Fruit fly (Drosophila melanogaster) whole organism, embryonic: Measurements from ENCODE around the gene CG10863.
A peak's percentile ranks its signal among the peaks of the same experiment; 100 is the strongest.

ENCODE experiments used
- Antp ChIP-seq: fragments of 200-800 bp; sonication (Bioruptor generic); optimal IDR thresholded peaks from 3 replicates; lab custom pipeline; 2016; ENCODE audit warnings: missing biosample characterization, missing genetic modification characterization
- Atf3 ChIP-seq: fragments of 200-800 bp; sonication (Bioruptor generic); optimal IDR thresholded peaks from 3 replicates; lab custom pipeline; 2016; ENCODE audit warnings: missing biosample characterization, missing genetic modification characterization
- Bgb ChIP-seq: fragments of 200-800 bp; sonication (Bioruptor generic); IDR thresholded peaks from 2 replicates; pipeline ENCODE4 v1.3.6; 2022; ENCODE audit warnings: missing biosample characterization, missing genetic modification characterization; ENCODE audit not compliant: partially characterized antibody
- CG10462 ChIP-seq: fragments of 200-800 bp; sonication (Bioruptor generic); optimal IDR thresholded peaks from 2 replicates; lab custom pipeline; 2016; ENCODE audit warnings: missing biosample characterization, missing genetic modification characterization
- CG10979 ChIP-seq: fragments of 200-800 bp; sonication (Bioruptor generic); optimal IDR thresholded peaks from 2 replicates; lab custom pipeline; 2018; ENCODE audit warnings: missing biosample characterization, mild to moderate bottlenecking, missing genetic modification characterization, moderate library complexity
- CG11247 ChIP-seq: fragments of 200-800 bp; sonication (Bioruptor generic); IDR thresholded peaks from 2 replicates; pipeline ENCODE4 v1.3.6; 2022; ENCODE audit warnings: missing biosample characterization, missing genetic modification characterization
- CG12155 ChIP-seq: fragments of 200-800 bp; sonication (Bioruptor generic); optimal IDR thresholded peaks from 3 replicates; lab custom pipeline; 2016; ENCODE audit warnings: missing biosample characterization, missing genetic modification characterization
- CG12391 ChIP-seq: fragments of 200-800 bp; sonication (Bioruptor generic); optimal IDR thresholded peaks from 3 replicates; lab custom pipeline; 2018; ENCODE audit warnings: missing biosample characterization, mild to moderate bottlenecking, missing genetic modification characterization, moderate library complexity
- CG12942 ChIP-seq: fragments of 200-800 bp; sonication (Bioruptor generic); optimal IDR thresholded peaks from 3 replicates; lab custom pipeline; 2016; ENCODE audit warnings: missing biosample characterization, missing genetic modification characterization
- CG13424 ChIP-seq: fragments of 200-800 bp; sonication (Bioruptor generic); optimal IDR thresholded peaks from 2 replicates; lab custom pipeline; 2019; ENCODE audit warnings: missing biosample characterization, mild to moderate bottlenecking, missing genetic modification characterization, moderate library complexity
- CG13624 ChIP-seq: fragments of 200-800 bp; sonication (Bioruptor generic); optimal IDR thresholded peaks from 2 replicates; lab custom pipeline; 2016; ENCODE audit warnings: missing biosample characterization, missing genetic modification characterization
- CG15073 ChIP-seq: fragments of 200-800 bp; sonication (Bioruptor generic); optimal IDR thresholded peaks from 2 replicates; lab custom pipeline; 2016; ENCODE audit warnings: missing biosample characterization, missing genetic modification characterization
- CG17612 ChIP-seq: fragments of 200-800 bp; sonication (Bioruptor generic); IDR thresholded peaks from 2 replicates; pipeline ENCODE4 v1.3.6; 2022; ENCODE audit warnings: missing biosample characterization, missing genetic modification characterization
- CG18011 ChIP-seq: fragments of 200-800 bp; sonication (Bioruptor generic); optimal IDR thresholded peaks from 2 replicates; lab custom pipeline; 2017; ENCODE audit warnings: missing biosample characterization, missing genetic modification characterization, mild to moderate bottlenecking, moderate library complexity, missing genotype
- CG18262 ChIP-seq: fragments of 200-800 bp; optimal IDR thresholded peaks from 3 replicates; lab custom pipeline; 2019; ENCODE audit warnings: missing biosample characterization, mild to moderate bottlenecking, missing genetic modification characterization, moderate library complexity
- CG31388 ChIP-seq: fragments of 200-800 bp; sonication (Bioruptor generic); optimal IDR thresholded peaks from 2 replicates; lab custom pipeline; 2016; ENCODE audit warnings: missing biosample characterization, missing genetic modification characterization
- CG4360 ChIP-seq: fragments of 200-800 bp; sonication (Bioruptor generic); IDR thresholded peaks from 2 replicates; pipeline ENCODE4 v1.3.6; 2022; ENCODE audit warnings: missing biosample characterization, missing genetic modification characterization
- CG43689 ChIP-seq: fragments of 200-800 bp; sonication (Bioruptor generic); IDR thresholded peaks from 2 replicates; pipeline ENCODE4 v1.3.6; 2022; ENCODE audit warnings: missing biosample characterization, missing genetic modification characterization
- CG6175 ChIP-seq: fragments of 200-800 bp; sonication (Bioruptor generic); IDR thresholded peaks from 3 replicates; pipeline ENCODE4 v1.3.6; 2022; ENCODE audit warnings: missing biosample characterization, missing genetic modification characterization
- CG8765 ChIP-seq: fragments of 200-800 bp; sonication (Bioruptor generic); IDR thresholded peaks from 2 replicates; pipeline ENCODE4 v1.3.6; 2022; ENCODE audit warnings: missing biosample characterization, missing genetic modification characterization
- CG9609 ChIP-seq: fragments of 200-800 bp; sonication (Bioruptor generic); optimal IDR thresholded peaks from 3 replicates; lab custom pipeline; 2016; ENCODE audit warnings: missing biosample characterization, missing genetic modification characterization
- CG9727 ChIP-seq: fragments of 200-800 bp; sonication (Bioruptor generic); optimal IDR thresholded peaks from 3 replicates; lab custom pipeline; 2017; ENCODE audit warnings: missing biosample characterization, mild to moderate bottlenecking, missing genetic modification characterization
- CTCF ChIP-seq: fragments of 200-800 bp; sonication (Bioruptor generic); optimal IDR thresholded peaks from 2 replicates; lab custom pipeline; 2017; ENCODE audit warnings: missing biosample characterization, mild to moderate bottlenecking, missing genetic modification characterization, moderate library complexity
- Elba2 ChIP-seq: fragments of 200-800 bp; sonication (Bioruptor generic); optimal IDR thresholded peaks from 3 replicates; lab custom pipeline; 2016; ENCODE audit warnings: missing biosample characterization, missing genetic modification characterization
- Hey ChIP-seq: fragments of 200-800 bp; sonication (Bioruptor generic); optimal IDR thresholded peaks from 3 replicates; lab custom pipeline; 2018; ENCODE audit warnings: missing biosample characterization, mild to moderate bottlenecking, missing genetic modification characterization
- Jarid2 ChIP-seq: fragments of 200-800 bp; sonication (Bioruptor generic); optimal IDR thresholded peaks from 3 replicates; lab custom pipeline; 2017; ENCODE audit warnings: mild to moderate bottlenecking, missing biosample characterization, missing genetic modification reagents, missing genetic modification characterization
- Med ChIP-seq: fragments of 200-800 bp; sonication (Bioruptor generic); peaks from one replicate; lab custom pipeline; 2016; ENCODE audit warnings: missing biosample characterization, missing genetic modification characterization, mild to moderate bottlenecking, inconsistent platforms, moderate library complexity
- Mes4 ChIP-seq: fragments of 200-800 bp; sonication (Bioruptor generic); optimal IDR thresholded peaks from 2 replicates; lab custom pipeline; 2016; ENCODE audit warnings: missing biosample characterization, missing genetic modification characterization
- PHDP ChIP-seq: fragments of 200-800 bp; sonication (Bioruptor generic); optimal IDR thresholded peaks from 3 replicates; lab custom pipeline; 2018; ENCODE audit warnings: missing biosample characterization, mild to moderate bottlenecking, missing genetic modification characterization, moderate library complexity
- Side ChIP-seq: fragments of 200-800 bp; sonication (Bioruptor generic); optimal IDR thresholded peaks from 2 replicates; lab custom pipeline; 2016; ENCODE audit warnings: missing biosample characterization, missing genetic modification characterization
- Usf ChIP-seq: fragments of 200-800 bp; sonication (Bioruptor generic); optimal IDR thresholded peaks from 2 replicates; lab custom pipeline; 2017; ENCODE audit warnings: missing genotype, missing biosample characterization, missing genetic modification characterization
- az2 ChIP-seq: fragments of 200-800 bp; sonication (Bioruptor generic); optimal IDR thresholded peaks from 3 replicates; lab custom pipeline; 2016; ENCODE audit warnings: missing biosample characterization, missing genetic modification characterization
- chinmo ChIP-seq: fragments of 200-800 bp; sonication (Bioruptor generic); IDR thresholded peaks from 4 replicates; pipeline ENCODE4 v1.3.6; 2022; ENCODE audit warnings: missing biosample characterization, missing genetic modification characterization; ENCODE audit not compliant: partially characterized antibody
- fd96Cb ChIP-seq: fragments of 200-800 bp; sonication (Bioruptor generic); optimal IDR thresholded peaks from 2 replicates; lab custom pipeline; 2018; ENCODE audit warnings: missing biosample characterization, mild to moderate bottlenecking, missing genetic modification characterization, moderate library complexity
- gcm2 ChIP-seq: fragments of 200-800 bp; sonication (Bioruptor generic); optimal IDR thresholded peaks from 2 replicates; lab custom pipeline; 2016; ENCODE audit warnings: missing biosample characterization, missing genetic modification characterization
- hbn ChIP-seq: fragments of 200-800 bp; sonication (Bioruptor generic); IDR thresholded peaks from 2 replicates; pipeline ENCODE4 v1.3.6; 2022; ENCODE audit warnings: missing biosample characterization, missing genetic modification characterization; ENCODE audit not compliant: partially characterized antibody
- hkb ChIP-seq, 2 experiments: fragments of 200-800 bp in 1 of 2; fragments of >200 bp in 1 of 2; sonication (Bioruptor generic) in 1 of 2; IDR thresholded peaks in 1 of 2; optimal IDR thresholded peaks in 1 of 2; 2 replicates each; pipeline versions ENCODE4 v1.3.6 to Lab custom; 2017 to 2022; ENCODE audit warnings: missing biosample characterization in 1 of 2, missing genetic modification characterization in 1 of 2
- jigr1 ChIP-seq: fragments of 200-800 bp; sonication (Bioruptor generic); IDR thresholded peaks from 3 replicates; pipeline ENCODE4 v1.3.6; 2022; ENCODE audit warnings: missing biosample characterization, missing genetic modification characterization
- peb ChIP-seq: fragments of 200-800 bp; sonication (Bioruptor generic); IDR thresholded peaks from 2 replicates; pipeline ENCODE4 v1.3.6; 2022; ENCODE audit warnings: missing biosample characterization, missing genetic modification characterization
- psq ChIP-seq: fragments of 200-800 bp; sonication (Bioruptor generic); optimal IDR thresholded peaks from 2 replicates; lab custom pipeline; 2017; ENCODE audit warnings: missing biosample characterization, missing genetic modification characterization
- sc ChIP-seq, 3 experiments: fragments of >200 bp in 2 of 3; fragments of 200-800 bp in 1 of 3; sonication (Bioruptor generic) in 1 of 3; optimal IDR thresholded peaks; 2 replicates in 2 of 3; 3 replicates in 1 of 3; lab custom pipeline; 2017; ENCODE audit warnings: mild to moderate bottlenecking in 1 of 3, missing biosample characterization in 1 of 3, missing genetic modification characterization in 1 of 3, missing genetic modification reagents in 1 of 3
- schlank ChIP-seq: fragments of 200-800 bp; sonication (Bioruptor generic); optimal IDR thresholded peaks from 2 replicates; lab custom pipeline; 2018; ENCODE audit warnings: missing biosample characterization, mild to moderate bottlenecking, missing genetic modification characterization
- sens-2 ChIP-seq: fragments of 200-800 bp; sonication (Bioruptor generic); IDR thresholded peaks from 2 replicates; pipeline ENCODE4 v1.3.6; 2022; ENCODE audit warnings: missing biosample characterization, missing genetic modification characterization
- ssp ChIP-seq: fragments of 200-800 bp; sonication (Bioruptor generic); IDR thresholded peaks from 2 replicates; pipeline ENCODE4 v1.3.6; 2022; ENCODE audit warnings: missing biosample characterization, missing genetic modification characterization
- stwl ChIP-seq: fragments of 200-800 bp; sonication (Bioruptor generic); optimal IDR thresholded peaks from 3 replicates; lab custom pipeline; 2018; ENCODE audit warnings: missing biosample characterization, mild to moderate bottlenecking, missing genetic modification characterization, moderate library complexity
- tin ChIP-seq: fragments of 200-800 bp; sonication (Bioruptor generic); optimal IDR thresholded peaks from 3 replicates; lab custom pipeline; 2016; ENCODE audit warnings: missing biosample characterization, missing genetic modification characterization
- trem ChIP-seq: fragments of 200-800 bp; optimal IDR thresholded peaks from 3 replicates; lab custom pipeline; 2019; ENCODE audit warnings: missing biosample characterization, mild to moderate bottlenecking, missing genetic modification characterization, moderate library complexity
- tup ChIP-seq: fragments of 200-800 bp; sonication (Bioruptor generic); optimal IDR thresholded peaks from 2 replicates; lab custom pipeline; 2016; ENCODE audit warnings: missing biosample characterization, mild to moderate bottlenecking, missing genetic modification characterization, moderate library complexity
- vvl ChIP-seq: fragments of 200-800 bp; sonication (Bioruptor generic); IDR thresholded peaks from 2 replicates; pipeline ENCODE4 v1.3.6; 2022; ENCODE audit warnings: missing biosample characterization, missing genetic modification characterization
- wdn ChIP-seq: fragments of 200-800 bp; sonication (Bioruptor generic); IDR thresholded peaks from 2 replicates; pipeline ENCODE4 v1.3.6; 2022; ENCODE audit warnings: missing biosample characterization, missing genetic modification characterization
- z ChIP-seq: fragments of 200-800 bp; sonication (Bioruptor generic); IDR thresholded peaks from 3 replicates; pipeline ENCODE4 v1.3.6; 2022; ENCODE audit warnings: missing biosample characterization, missing genetic modification characterization

CG10863 gene

dm6 chr3L:3983466-3983946 lies 41.2 kb upstream of the CG10863 start, which contains the start of gene scrt (continued):
- no peak for TF ChIP-seq az2
- TF ChIP-seq chinmo (GFP tag; lab: Robert Waterston, UW): no peak
- TF ChIP-seq Side (GFP tag; lab: Kevin White, UChicago): peak; percentile 21
- TF ChIP-seq CG4360: no peak
- TF ChIP-seq CG15073 (GFP tag; lab: Kevin White, UChicago): no peak
- peak; percentile 91 for TF ChIP-seq CG10979 (tag; lab: Kevin White, UChicago)
- peak; percentile 9 for TF ChIP-seq tin (GFP tag; lab: Kevin White, UChicago)
- no peak for TF ChIP-seq hkb (optimal IDR thresholded peaks at IDR 0.05; lab: Kevin White, UChicago)
- TF ChIP-seq hkb (GFP tag; IDR thresholded peaks at IDR 0.05; lab: Robert Waterston, UW): peak; percentile 66
- TF ChIP-seq Bgb (GFP tag; lab: Robert Waterston, UW): no peak
- TF ChIP-seq tup: no peak
- TF ChIP-seq Mes4 (GFP tag; lab: Kevin White, UChicago): no peak
- TF ChIP-seq hbn: no peak
- no peak for TF ChIP-seq CG6175 (GFP tag; lab: Robert Waterston, UW)
- TF ChIP-seq sc (optimal IDR thresholded peaks at IDR 0.05; lab: Kevin White, UChicago): no peak
- no peak for TF ChIP-seq sc (GFP tag; optimal IDR thresholded peaks at IDR 0.05; lab: Kevin White, UChicago)
- peak; percentile 53; the same call in 1 of the 2 replicates for TF ChIP-seq peb (GFP tag; lab: Robert Waterston, UW)
- peak; percentile 25 for TF ChIP-seq fd96Cb
- no peak for TF ChIP-seq Elba2 (GFP tag; lab: Kevin White, UChicago)
- no peak for TF ChIP-seq CTCF (GFP tag; lab: Kevin White, UChicago)
- no peak for TF ChIP-seq sens-2 (GFP tag; lab: Robert Waterston, UW)
- TF ChIP-seq CG11247 (GFP tag; lab: Robert Waterston, UW): no peak
- TF ChIP-seq wdn (GFP tag; lab: Robert Waterston, UW): no peak
- no peak for TF ChIP-seq CG12942 (GFP tag; lab: Kevin White, UChicago)
- peak; percentile 73 for TF ChIP-seq PHDP
- TF ChIP-seq CG8765 (GFP tag; lab: Robert Waterston, UW): peak; percentile 67; the same call in 1 of the 2 replicates
- peak; percentile 4 for TF ChIP-seq Antp (GFP tag; lab: Kevin White, UChicago)
- no peak for TF ChIP-seq CG10462
- TF ChIP-seq CG18262 (tag; lab: Kevin White, UChicago): peak; percentile 62
- TF ChIP-seq CG13424 (tag; lab: Kevin White, UChicago): peak; percentile 88
- no peak for TF ChIP-seq CG12155 (GFP tag; lab: Kevin White, UChicago)
- no peak for TF ChIP-seq z (GFP tag; lab: Robert Waterston, UW)
- TF ChIP-seq Usf (GFP tag; lab: Kevin White, UChicago): no peak
- TF ChIP-seq schlank (tag; lab: Kevin White, UChicago): no peak
- no peak for TF ChIP-seq CG13624 (GFP tag; lab: Kevin White, UChicago)
- 0 out of 2 replicates have a peak, but pooled peaks have one; percentile 39 for TF ChIP-seq vvl
- TF ChIP-seq CG17612 (GFP tag; lab: Robert Waterston, UW): no peak
- TF ChIP-seq psq (GFP tag; lab: Kevin White, UChicago): no peak
- no peak for TF ChIP-seq CG43689 (GFP tag; lab: Robert Waterston, UW)
- no peak for TF ChIP-seq CG18011 (GFP tag; lab: Kevin White, UChicago)
- TF ChIP-seq ssp (GFP tag; lab: Robert Waterston, UW): no peak
- TF ChIP-seq stwl: no peak
- no peak for TF ChIP-seq CG31388 (GFP tag; lab: Kevin White, UChicago)
- peak; percentile 62 for TF ChIP-seq Med (GFP tag; lab: Kevin White, UChicago)
- peak; percentile 72 for TF ChIP-seq CG12391 (tag; lab: Kevin White, UChicago)
- TF ChIP-seq gcm2 (GFP tag; lab: Kevin White, UChicago): no peak
- peak; percentile 21 for TF ChIP-seq CG9609
- no peak for TF ChIP-seq jigr1 (GFP tag; lab: Robert Waterston, UW)
- TF ChIP-seq trem: no peak
- TF ChIP-seq Jarid2 (GFP tag; lab: Kevin White, UChicago): peak; percentile 44
- TF ChIP-seq CG9727 (GFP tag; lab: Kevin White, UChicago): peak; percentile 86
- no peak for TF ChIP-seq Hey (tag; lab: Kevin White, UChicago)
- TF ChIP-seq Atf3 (GFP tag; lab: Kevin White, UChicago): no peak
